Worm (Caenorhabditis elegans) whole organism, L3 larva: ENCODE results near the gene epg-7.
"Not testable (repeated sequence)": the region's sequence is repeated elsewhere in the genome, so short reads cannot be mapped to it uniquely, and the experiment has no call there.

Experiments
- ama-1 ChIP-seq: fragments of 150-350 bp; optimal IDR thresholded peaks from 2 replicates; lab custom pipeline; 2018
- ceh-16 ChIP-seq: sonication (generic microtip); optimal IDR thresholded peaks from 2 replicates; lab custom pipeline; 2017; ENCODE audit warnings: missing biosample characterization, missing genetic modification characterization
- elt-1 ChIP-seq: fragments of 150-350 bp; optimal IDR thresholded peaks from 2 replicates; lab custom pipeline; 2014; ENCODE audit warnings: missing biosample characterization, missing genetic modification characterization
- lin-39 ChIP-seq: fragments of 150-350 bp; optimal IDR thresholded peaks from 2 replicates; lab custom pipeline; 2018; ENCODE audit warnings: missing biosample characterization, missing genetic modification reagents, missing genetic modification characterization
- mdl-1 ChIP-seq: fragments of 150-350 bp; optimal IDR thresholded peaks from 2 replicates; lab custom pipeline; 2014; ENCODE audit warnings: missing biosample characterization, missing genetic modification characterization
- nfya-1 ChIP-seq: sonication (generic microtip); optimal IDR thresholded peaks from 2 replicates; lab custom pipeline; 2017; ENCODE audit warnings: missing genetic modification characterization, mild to moderate bottlenecking, missing compliant biosample characterization, antibody characterized with exemption, moderate library complexity; ENCODE audit not compliant: insufficient read depth
- nhr-11 ChIP-seq: fragments of 150-350 bp; optimal IDR thresholded peaks from 2 replicates; lab custom pipeline; 2014; ENCODE audit warnings: missing biosample characterization, missing genetic modification characterization
- nhr-237 ChIP-seq: fragments of 150-350 bp; optimal IDR thresholded peaks from 2 replicates; lab custom pipeline; 2014; ENCODE audit warnings: missing biosample characterization, missing genetic modification characterization
- nhr-77 ChIP-seq: fragments of 150-350 bp; optimal IDR thresholded peaks from 2 replicates; lab custom pipeline; 2014; ENCODE audit warnings: missing biosample characterization, missing genetic modification characterization
- sea-2 ChIP-seq: fragments of 150-350 bp; sonication (generic microtip); optimal IDR thresholded peaks from 4 replicates; lab custom pipeline; 2014; ENCODE audit warnings: missing biosample characterization, missing genetic modification reagents, missing genetic modification characterization
- skn-1 ChIP-seq: fragments of 150-350 bp; optimal IDR thresholded peaks from 2 replicates; lab custom pipeline; 2014; ENCODE audit warnings: missing biosample characterization, missing genetic modification characterization
- ztf-11 ChIP-seq: fragments of 150-350 bp; optimal IDR thresholded peaks from 2 replicates; lab custom pipeline; 2014; ENCODE audit warnings: missing biosample characterization, missing genetic modification characterization
- ztf-4 ChIP-seq: fragments of 150-350 bp; optimal IDR thresholded peaks from 2 replicates; lab custom pipeline; 2014; ENCODE audit warnings: missing biosample characterization, missing genetic modification characterization

DNA sequence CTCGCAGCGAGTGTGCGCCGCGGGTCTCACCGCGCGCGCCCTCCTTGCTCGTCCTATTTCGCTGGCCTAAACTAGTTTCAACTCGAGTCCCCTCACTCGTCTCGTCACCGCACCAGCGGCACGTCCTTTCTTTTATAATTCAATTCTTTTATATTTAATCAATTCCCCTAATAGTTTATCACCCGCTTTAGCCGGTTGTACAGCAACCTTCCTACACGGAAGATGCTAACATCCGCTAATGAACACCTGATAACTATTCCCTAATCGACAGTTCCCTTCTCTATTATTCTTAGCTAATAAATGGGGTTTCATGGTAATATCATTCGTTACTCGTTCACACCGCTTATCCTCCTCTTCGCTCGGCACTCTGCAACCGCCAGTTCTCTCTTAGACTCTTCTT, 30.8 kb downstream of the epg-7 start, which contains the start of gene C56G3.2:
- TF ChIP-seq nhr-77 (tag; lab: Kevin White, UChicago); nhr-11 (tag; lab: Kevin White, UChicago); mdl-1 (tag; lab: Kevin White, UChicago); sea-2 (GFP tag; lab: Kevin White, UChicago); nhr-237 (tag; lab: Kevin White, UChicago); ztf-11 (tag; lab: Kevin White, UChicago); elt-1 (tag; lab: Kevin White, UChicago); skn-1 (tag; lab: Kevin White, UChicago); ceh-16 (tag; lab: Kevin White, UChicago); lin-39 (tag; lab: Kevin White, UChicago); nfya-1 (tag; lab: Kevin White, UChicago); ama-1 (lab: Kevin White, UChicago); ztf-4 (tag; lab: Kevin White, UChicago): not testable (repeated sequence)
